ENCODE assay signal across 5 fruit fly cellular contexts in the genomic region with DNA sequence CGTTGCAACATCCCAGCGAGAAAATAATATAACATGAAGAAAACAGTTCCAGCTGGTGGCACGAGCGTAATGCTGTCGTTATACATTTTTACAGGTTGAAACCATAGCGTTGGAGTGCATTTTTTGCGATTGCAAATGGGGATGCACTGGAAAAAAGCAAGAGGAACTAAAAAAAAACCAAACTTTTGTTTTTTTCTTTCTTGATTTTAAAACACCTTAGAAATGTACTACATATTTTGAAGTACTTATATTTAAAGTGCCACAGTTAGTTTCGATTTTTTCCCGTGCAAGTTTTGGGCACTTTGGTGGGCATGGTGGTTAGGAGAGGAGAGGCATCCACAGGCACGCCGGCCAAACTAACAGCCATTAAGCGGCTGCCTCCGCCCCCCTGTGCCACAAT.
TF ChIP-seq lines count a peak whose summit lies in the region.

No protein-coding gene starts in this region.

- TF ChIP-seq CTCF in whole organism, embryonic (GFP tag; optimal IDR thresholded peaks at IDR 0.05; lab: Kevin White, UChicago), result no peak

TF ChIP-seq in whole organism, 6 proteins besides CTCF, POLR2A, EP300 and RAD21:
- peak; percentile 28 for TF ChIP-seq Dll (optimal IDR thresholded peaks at IDR 0.05; lab: Kevin White, UChicago)
- no peak for TF ChIP-seq usp (GFP tag; optimal IDR thresholded peaks at IDR 0.05; lab: Kevin White, UChicago)

TF ChIP-seq in whole organism, embryonic, 481 proteins besides CTCF, POLR2A, EP300 and RAD21:
- TF ChIP-seq prd (optimal IDR thresholded peaks at IDR 0.05; lab: Kevin White, UChicago) (no peak), prd (GFP tag; IDR thresholded peaks at IDR 0.05; lab: Robert Waterston, UW) (peak; percentile 50; the same call in 2 of the 3 replicates), CG6689 (GFP tag; IDR thresholded peaks at IDR 0.05; lab: Robert Waterston, UW) (0 out of 2 replicates have a peak, but pooled peaks have one; percentile 6), lmd (GFP tag; IDR thresholded peaks at IDR 0.05; lab: Robert Waterston, UW) (peak; percentile 5; the same call in 1 of the 2 replicates), Oli (tag; optimal IDR thresholded peaks at IDR 0.05; lab: Kevin White, UChicago) (no peak), bsh (GFP tag; optimal IDR thresholded peaks at IDR 0.05; lab: Kevin White, UChicago) (peak in 1 of 2 experiments; percentile 4), CG14050 (GFP tag; IDR thresholded peaks at IDR 0.05; lab: Robert Waterston, UW) (no peak), CG10274 (GFP tag; optimal IDR thresholded peaks at IDR 0.05; lab: Kevin White, UChicago) (no peak), hb (GFP tag; IDR thresholded peaks at IDR 0.05; lab: Robert Waterston, UW; ENCODE audit: partially characterized antibody) (no peak), D19B (GFP tag; optimal IDR thresholded peaks at IDR 0.05; lab: Kevin White, UChicago) (no peak), gem (tag; optimal IDR thresholded peaks at IDR 0.05; lab: Kevin White, UChicago) (peak; percentile 3), CG9727 (GFP tag; optimal IDR thresholded peaks at IDR 0.05; lab: Kevin White, UChicago) (peak; percentile 9), wdn (GFP tag; IDR thresholded peaks at IDR 0.05; lab: Robert Waterston, UW) (no peak), Drgx (GFP tag; IDR thresholded peaks at IDR 0.05; lab: Robert Waterston, UW) (peak; percentile 48), sisA (GFP tag; IDR thresholded peaks at IDR 0.05; lab: Robert Waterston, UW) (peak; percentile 21; the same call in 1 of the 2 replicates)

TF ChIP-seq in whole organism, prepupa, 60 proteins besides CTCF, POLR2A, EP300 and RAD21 (continues in another document):
- TF ChIP-seq CG6792 (GFP tag; optimal IDR thresholded peaks at IDR 0.05; lab: Kevin White, UChicago) (peak; percentile 3), lz (GFP tag; optimal IDR thresholded peaks at IDR 0.05; lab: Kevin White, UChicago) (peak; percentile 23), CG3032 (tag; optimal IDR thresholded peaks at IDR 0.05; lab: Kevin White, UChicago) (no peak), Sox102F (GFP tag; optimal IDR thresholded peaks at IDR 0.05; lab: Kevin White, UChicago) (peak; percentile 40), svp (GFP tag; lab: Kevin White, UChicago) (peak; percentile 80), Hr4 (GFP tag; optimal IDR thresholded peaks at IDR 0.05; lab: Kevin White, UChicago) (peak; percentile 56), CG11294 (GFP tag; IDR thresholded peaks at IDR 0.05; lab: Robert Waterston, UW) (no peak), Smox (GFP tag; optimal IDR thresholded peaks at IDR 0.05; lab: Kevin White, UChicago) (peak; percentile 16), eg (GFP tag; IDR thresholded peaks at IDR 0.05; lab: Robert Waterston, UW) (peak; percentile 66), Met (GFP tag; optimal IDR thresholded peaks at IDR 0.05; lab: Kevin White, UChicago) (peak; percentile 37), dac (GFP tag; optimal IDR thresholded peaks at IDR 0.05; lab: Kevin White, UChicago) (no peak), CG8119 (GFP tag; IDR thresholded peaks at IDR 0.05; lab: Robert Waterston, UW) (peak; percentile 71), vri (GFP tag; optimal IDR thresholded peaks at IDR 0.05; lab: Kevin White, UChicago) (no peak), CG6276 (GFP tag; optimal IDR thresholded peaks at IDR 0.05; lab: Kevin White, UChicago) (peak; percentile 22), CG3919 (GFP tag; optimal IDR thresholded peaks at IDR 0.05; lab: Kevin White, UChicago) (peak; percentile 25), CG32006 (GFP tag; optimal IDR thresholded peaks at IDR 0.05; lab: Kevin White, UChicago) (peak; percentile 63), Blimp-1 (GFP tag; optimal IDR thresholded peaks at IDR 0.05; lab: Kevin White, UChicago) (no peak), topi (GFP tag; optimal IDR thresholded peaks at IDR 0.05; lab: Kevin White, UChicago) (peak; percentile 60), CG34406 (GFP tag; optimal IDR thresholded peaks at IDR 0.05; lab: Kevin White, UChicago) (peak; percentile 3), CG15336 (GFP tag; IDR thresholded peaks at IDR 0.05; lab: Robert Waterston, UW) (peak; percentile 74), CG6808 (GFP tag; optimal IDR thresholded peaks at IDR 0.05; lab: Kevin White, UChicago) (no peak), Ets96B (tag; optimal IDR thresholded peaks at IDR 0.05; lab: Kevin White, UChicago) (no peak), acj6 (GFP tag; optimal IDR thresholded peaks at IDR 0.05; lab: Kevin White, UChicago) (peak; percentile 16), Hr39 (GFP tag; optimal IDR thresholded peaks at IDR 0.05; lab: Kevin White, UChicago) (peak; percentile 46)

TF ChIP-seq in whole organism, pupa, 21 proteins besides CTCF, POLR2A, EP300 and RAD21:
- TF ChIP-seq Snoo (tag; optimal IDR thresholded peaks at IDR 0.05; lab: Kevin White, UChicago) (no peak), CG9948 (tag; optimal IDR thresholded peaks at IDR 0.05; lab: Kevin White, UChicago) (no peak), CG4496 (GFP tag; IDR thresholded peaks at IDR 0.05; lab: Robert Waterston, UW) (0 out of 3 replicates have a peak, but pooled peaks have one; percentile 37), Pif1A (GFP tag; optimal IDR thresholded peaks at IDR 0.05; lab: Kevin White, UChicago) (no peak), CG8301 (tag; optimal IDR thresholded peaks at IDR 0.05; lab: Kevin White, UChicago) (peak; percentile 10), Ets98B (GFP tag; IDR thresholded peaks at IDR 0.05; lab: Robert Waterston, UW) (peak; percentile 55; the same call in 1 of the 2 replicates), CG12605 (GFP tag; IDR thresholded peaks at IDR 0.05; lab: Robert Waterston, UW) (no peak), CG8159 (tag; optimal IDR thresholded peaks at IDR 0.05; lab: Kevin White, UChicago) (no peak), CG32121 (GFP tag; IDR thresholded peaks at IDR 0.05; lab: Robert Waterston, UW) (peak; percentile 66), CG10348 (GFP tag; IDR thresholded peaks at IDR 0.05; lab: Robert Waterston, UW) (no peak), CG34367 (tag; optimal IDR thresholded peaks at IDR 0.05; lab: Kevin White, UChicago) (no peak), D1 (tag; optimal IDR thresholded peaks at IDR 0.05; lab: Kevin White, UChicago) (no peak), rn (GFP tag; IDR thresholded peaks at IDR 0.05; lab: Robert Waterston, UW) (0 out of 2 replicates have a peak, but pooled peaks have one; percentile 38), fd96Ca (GFP tag; IDR thresholded peaks at IDR 0.05; lab: Robert Waterston, UW) (0 out of 3 replicates have a peak, but pooled peaks have one; percentile 41), CG14655 (GFP tag; optimal IDR thresholded peaks at IDR 0.05; lab: Kevin White, UChicago) (no peak), CG15710 (tag; optimal IDR thresholded peaks at IDR 0.05; lab: Kevin White, UChicago) (no peak), EcR (GFP tag; optimal IDR thresholded peaks at IDR 0.05; lab: Kevin White, UChicago) (no peak), gl (tag; optimal IDR thresholded peaks at IDR 0.05; lab: Kevin White, UChicago) (no peak), CG17806 (tag; optimal IDR thresholded peaks at IDR 0.05; lab: Kevin White, UChicago) (no peak), Pif1B (GFP tag; optimal IDR thresholded peaks at IDR 0.05; lab: Kevin White, UChicago) (no peak), CG13204 (GFP tag; optimal IDR thresholded peaks at IDR 0.05; lab: Kevin White, UChicago) (no peak)

TF ChIP-seq in whole organism, wandering third instar larva, 38 proteins besides CTCF, POLR2A, EP300 and RAD21:
- peak in 1 of 2 experiments; percentile 41 for TF ChIP-seq foxo (GFP tag; optimal IDR thresholded peaks at IDR 0.05; lab: Kevin White, UChicago)
- peak; percentile 2 for TF ChIP-seq OdsH (GFP tag; optimal IDR thresholded peaks at IDR 0.05; lab: Kevin White, UChicago)
- TF ChIP-seq woc (GFP tag; optimal IDR thresholded peaks at IDR 0.05; lab: Kevin White, UChicago), result peak; percentile 4
- peak; percentile 53 for TF ChIP-seq h (GFP tag; optimal IDR thresholded peaks at IDR 0.05; lab: Kevin White, UChicago)
- no peak for TF ChIP-seq sage (GFP tag; optimal IDR thresholded peaks at IDR 0.05; lab: Kevin White, UChicago)
- TF ChIP-seq Sp1 (GFP tag; optimal IDR thresholded peaks at IDR 0.05; lab: Kevin White, UChicago), result peak; percentile 37
- no peak for TF ChIP-seq Dfd (GFP tag; optimal IDR thresholded peaks at IDR 0.05; lab: Kevin White, UChicago)
- no peak for TF ChIP-seq tai (GFP tag; optimal IDR thresholded peaks at IDR 0.05; lab: Kevin White, UChicago)
- peak; percentile 7 for TF ChIP-seq dmrt93B (GFP tag; optimal IDR thresholded peaks at IDR 0.05; lab: Kevin White, UChicago)
- TF ChIP-seq fru (GFP tag; optimal IDR thresholded peaks at IDR 0.05; lab: Kevin White, UChicago), result peak; percentile 51
- TF ChIP-seq brk (GFP tag; optimal IDR thresholded peaks at IDR 0.05; lab: Kevin White, UChicago), result no peak
- TF ChIP-seq psq (GFP tag; optimal IDR thresholded peaks at IDR 0.05; lab: Kevin White, UChicago), result peak; percentile 12
- TF ChIP-seq CG9705 (GFP tag; optimal IDR thresholded peaks at IDR 0.05; lab: Kevin White, UChicago), result no peak
- TF ChIP-seq jim (GFP tag; optimal IDR thresholded peaks at IDR 0.05; lab: Kevin White, UChicago), result no peak
- TF ChIP-seq Vsx2 (GFP tag; optimal IDR thresholded peaks at IDR 0.05; lab: Kevin White, UChicago; ENCODE audit: partially characterized antibody), result no peak
- TF ChIP-seq Hnf4 (GFP tag; optimal IDR thresholded peaks at IDR 0.05; lab: Kevin White, UChicago), result peak; percentile 19
- no peak for TF ChIP-seq lola (GFP tag; optimal IDR thresholded peaks at IDR 0.05; lab: Kevin White, UChicago)
- TF ChIP-seq Mio (GFP tag; optimal IDR thresholded peaks at IDR 0.05; lab: Kevin White, UChicago), result no peak
- peak; percentile 17 for TF ChIP-seq rgr (GFP tag; optimal IDR thresholded peaks at IDR 0.05; lab: Kevin White, UChicago)
- peak; percentile 18 for TF ChIP-seq ey (GFP tag; optimal IDR thresholded peaks at IDR 0.05; lab: Kevin White, UChicago)
- peak; percentile 34 for TF ChIP-seq br (GFP tag; optimal IDR thresholded peaks at IDR 0.05; lab: Kevin White, UChicago)
